Fruit fly (Drosophila melanogaster) whole organism, embryonic: ENCODE results near the gene gb.

Experiments used
- CG10431 ChIP-seq: fragments of 200-800 bp; sonication (Bioruptor generic); optimal IDR thresholded peaks from 3 replicates; lab custom pipeline; 2018; ENCODE audit warnings: missing biosample characterization, mild to moderate bottlenecking, missing genetic modification characterization
- CG10654 ChIP-seq: fragments of 200-800 bp; sonication (Bioruptor generic); optimal IDR thresholded peaks from 2 replicates; lab custom pipeline; 2016; ENCODE audit warnings: missing biosample characterization, missing genetic modification characterization
- CG10979 ChIP-seq: fragments of 200-800 bp; sonication (Bioruptor generic); optimal IDR thresholded peaks from 2 replicates; lab custom pipeline; 2018; ENCODE audit warnings: missing biosample characterization, mild to moderate bottlenecking, missing genetic modification characterization, moderate library complexity
- CG11560 ChIP-seq: fragments of 200-800 bp; sonication (Bioruptor generic); IDR thresholded peaks from 3 replicates; pipeline ENCODE4 v1.3.6; 2022; ENCODE audit warnings: missing biosample characterization, missing genetic modification characterization
- CG12219 ChIP-seq: fragments of 200-800 bp; sonication (Bioruptor generic); optimal IDR thresholded peaks from 3 replicates; lab custom pipeline; 2018; ENCODE audit warnings: missing biosample characterization, mild to moderate bottlenecking, missing genetic modification characterization
- CG12236 ChIP-seq: fragments of 200-800 bp; sonication (Bioruptor generic); optimal IDR thresholded peaks from 2 replicates; lab custom pipeline; 2016; ENCODE audit warnings: missing biosample characterization, missing genetic modification characterization
- CG14965 ChIP-seq: fragments of 200-800 bp; sonication (Bioruptor generic); optimal IDR thresholded peaks from 2 replicates; lab custom pipeline; 2016; ENCODE audit warnings: missing biosample characterization, missing genetic modification characterization, borderline replicate concordance
- CG18011 ChIP-seq: fragments of 200-800 bp; sonication (Bioruptor generic); optimal IDR thresholded peaks from 2 replicates; lab custom pipeline; 2017; ENCODE audit warnings: missing biosample characterization, missing genetic modification characterization, mild to moderate bottlenecking, moderate library complexity, missing genotype
- CG18476 ChIP-seq: fragments of 200-800 bp; sonication (Bioruptor generic); optimal IDR thresholded peaks from 2 replicates; lab custom pipeline; 2016; ENCODE audit warnings: missing biosample characterization, mild to moderate bottlenecking, missing genetic modification characterization
- CG2116 ChIP-seq: fragments of 200-800 bp; sonication (Bioruptor generic); optimal IDR thresholded peaks from 3 replicates; lab custom pipeline; 2018; ENCODE audit warnings: missing biosample characterization, mild to moderate bottlenecking, missing genetic modification characterization
- CG3065 ChIP-seq: fragments of 200-800 bp; sonication (Bioruptor generic); optimal IDR thresholded peaks from 2 replicates; lab custom pipeline; 2016; ENCODE audit warnings: missing biosample characterization, missing genetic modification characterization
- CG32532 ChIP-seq: fragments of 200-800 bp; sonication (Bioruptor generic); IDR thresholded peaks from 2 replicates; pipeline ENCODE4 v1.3.6; 2022; ENCODE audit warnings: missing biosample characterization, missing genetic modification characterization
- CG3847 ChIP-seq: fragments of 200-800 bp; sonication (Bioruptor generic); IDR thresholded peaks from 2 replicates; pipeline ENCODE4 v1.3.6; 2022; ENCODE audit warnings: missing biosample characterization, missing genetic modification characterization
- CG6683 ChIP-seq: fragments of 200-800 bp; sonication (Bioruptor generic); optimal IDR thresholded peaks from 2 replicates; lab custom pipeline; 2017; ENCODE audit warnings: missing biosample characterization, mild to moderate bottlenecking, missing genetic modification characterization, missing genetic modification reagents
- CG7556 ChIP-seq: fragments of 200-800 bp; sonication (Bioruptor generic); optimal IDR thresholded peaks from 2 replicates; lab custom pipeline; 2017; ENCODE audit warnings: missing biosample characterization, mild to moderate bottlenecking, missing genetic modification characterization
- CG7928 ChIP-seq: fragments of 200-800 bp; sonication (Bioruptor generic); optimal IDR thresholded peaks from 2 replicates; lab custom pipeline; 2017; ENCODE audit warnings: missing biosample characterization, mild to moderate bottlenecking, missing genetic modification characterization
- CG9609 ChIP-seq: fragments of 200-800 bp; sonication (Bioruptor generic); optimal IDR thresholded peaks from 3 replicates; lab custom pipeline; 2016; ENCODE audit warnings: missing biosample characterization, missing genetic modification characterization
- CG9727 ChIP-seq: fragments of 200-800 bp; sonication (Bioruptor generic); optimal IDR thresholded peaks from 3 replicates; lab custom pipeline; 2017; ENCODE audit warnings: missing biosample characterization, mild to moderate bottlenecking, missing genetic modification characterization
- CHES-1-like ChIP-seq: fragments of 200-800 bp; sonication (Bioruptor generic); optimal IDR thresholded peaks from 2 replicates; lab custom pipeline; 2016; ENCODE audit warnings: missing biosample characterization, missing genetic modification characterization
- Dip2 ChIP-seq: fragments of 200-800 bp; sonication (Bioruptor generic); IDR thresholded peaks from 2 replicates; pipeline ENCODE4 v1.3.6; 2022; ENCODE audit warnings: missing biosample characterization, missing genetic modification characterization
- E2f1 ChIP-seq: fragments of 200-800 bp; sonication (Bioruptor generic); IDR thresholded peaks from 2 replicates; pipeline ENCODE4 v1.3.6; 2022; ENCODE audit warnings: missing biosample characterization, missing genetic modification characterization
- HLH4C ChIP-seq: fragments of 200-800 bp; sonication (Bioruptor generic); IDR thresholded peaks from 3 replicates; pipeline ENCODE4 v1.3.6; 2022; ENCODE audit warnings: missing biosample characterization, missing genetic modification characterization; ENCODE audit not compliant: partially characterized antibody
- Six4 ChIP-seq: fragments of 200-800 bp; sonication (Bioruptor generic); optimal IDR thresholded peaks from 2 replicates; lab custom pipeline; 2016; ENCODE audit warnings: missing biosample characterization, missing genetic modification characterization
- Taf1 ChIP-seq: fragments of 200-800 bp; sonication (Bioruptor generic); IDR thresholded peaks from 2 replicates; pipeline ENCODE4 v1.3.6; 2022; ENCODE audit warnings: missing biosample characterization, missing genetic modification characterization
- al ChIP-seq: fragments of 200-800 bp; sonication (Bioruptor generic); IDR thresholded peaks from 2 replicates; pipeline ENCODE4 v1.3.6; 2022; ENCODE audit warnings: missing biosample characterization, missing genetic modification characterization
- br ChIP-seq: fragments of >200 bp; optimal IDR thresholded peaks from 2 replicates; lab custom pipeline; 2017
- cato ChIP-seq: fragments of 200-800 bp; sonication (Bioruptor generic); optimal IDR thresholded peaks from 2 replicates; lab custom pipeline; 2016; ENCODE audit warnings: missing biosample characterization, missing genetic modification characterization, borderline replicate concordance
- chn ChIP-seq: fragments of 200-800 bp; sonication (Bioruptor generic); optimal IDR thresholded peaks from 2 replicates; lab custom pipeline; 2016; ENCODE audit warnings: missing biosample characterization, missing genetic modification characterization
- da ChIP-seq: fragments of 200-800 bp; sonication (Bioruptor generic); optimal IDR thresholded peaks from 2 replicates; lab custom pipeline; 2016; ENCODE audit warnings: missing biosample characterization, missing genetic modification characterization
- disco-r ChIP-seq: fragments of 200-800 bp; sonication (Bioruptor generic); optimal IDR thresholded peaks from 2 replicates; lab custom pipeline; 2016; ENCODE audit warnings: missing biosample characterization, missing genetic modification characterization
- dm ChIP-seq: fragments of 200-800 bp; sonication (Bioruptor generic); optimal IDR thresholded peaks from 3 replicates; lab custom pipeline; 2016; ENCODE audit warnings: missing biosample characterization, missing genetic modification characterization
- dysf ChIP-seq: fragments of 200-800 bp; sonication (Bioruptor generic); IDR thresholded peaks from 3 replicates; pipeline ENCODE4 v1.3.6; 2022; ENCODE audit warnings: missing biosample characterization, missing genetic modification characterization
- ftz-f1 ChIP-seq: fragments of 200-800 bp; sonication (Bioruptor generic); optimal IDR thresholded peaks from 2 replicates; lab custom pipeline; 2016; ENCODE audit warnings: missing biosample characterization, missing genetic modification characterization
- her ChIP-seq: fragments of 200-800 bp; sonication (Bioruptor generic); optimal IDR thresholded peaks from 2 replicates; lab custom pipeline; 2016; ENCODE audit warnings: missing biosample characterization, missing genetic modification characterization
- kah ChIP-seq: fragments of 200-800 bp; sonication (Bioruptor generic); optimal IDR thresholded peaks from 2 replicates; lab custom pipeline; 2018; ENCODE audit warnings: missing biosample characterization, mild to moderate bottlenecking, missing genetic modification characterization
- luna ChIP-seq: fragments of 200-800 bp; sonication (Bioruptor generic); optimal IDR thresholded peaks from 2 replicates; lab custom pipeline; 2016; ENCODE audit warnings: missing biosample characterization, missing genetic modification characterization
- oc ChIP-seq: fragments of 200-800 bp; sonication (Bioruptor generic); optimal IDR thresholded peaks from 2 replicates; lab custom pipeline; 2018; ENCODE audit warnings: missing biosample characterization, mild to moderate bottlenecking, missing genetic modification characterization, moderate library complexity
- psq ChIP-seq: fragments of 200-800 bp; sonication (Bioruptor generic); optimal IDR thresholded peaks from 2 replicates; lab custom pipeline; 2017; ENCODE audit warnings: missing biosample characterization, missing genetic modification characterization
- ranshi ChIP-seq: fragments of 200-800 bp; sonication (Bioruptor generic); IDR thresholded peaks from 2 replicates; pipeline ENCODE4 v1.3.6; 2022; ENCODE audit warnings: missing biosample characterization, missing genetic modification characterization
- sc ChIP-seq, 3 experiments: fragments of >200 bp in 2 of 3; fragments of 200-800 bp in 1 of 3; sonication (Bioruptor generic) in 1 of 3; optimal IDR thresholded peaks; 2 replicates in 2 of 3; 3 replicates in 1 of 3; lab custom pipeline; 2017; ENCODE audit warnings: mild to moderate bottlenecking in 1 of 3, missing biosample characterization in 1 of 3, missing genetic modification characterization in 1 of 3, missing genetic modification reagents in 1 of 3
- sens-2 ChIP-seq: fragments of 200-800 bp; sonication (Bioruptor generic); IDR thresholded peaks from 2 replicates; pipeline ENCODE4 v1.3.6; 2022; ENCODE audit warnings: missing biosample characterization, missing genetic modification characterization
- sima ChIP-seq: fragments of 200-800 bp; sonication (Bioruptor generic); optimal IDR thresholded peaks from 2 replicates; lab custom pipeline; 2016; ENCODE audit warnings: missing biosample characterization, missing genetic modification characterization
- slbo ChIP-seq: fragments of 200-800 bp; sonication (Bioruptor generic); IDR thresholded peaks from 2 replicates; pipeline ENCODE4 v1.3.6; 2022; ENCODE audit warnings: missing biosample characterization, missing genetic modification characterization
- tio ChIP-seq: fragments of 200-800 bp; sonication (Bioruptor generic); optimal IDR thresholded peaks from 2 replicates; lab custom pipeline; 2017; ENCODE audit warnings: missing biosample characterization, missing genetic modification characterization, inconsistent platforms
- tll ChIP-seq, 2 experiments: fragments of 200-800 bp in 1 of 2; fragments of >200 bp in 1 of 2; sonication (Bioruptor generic) in 1 of 2; optimal IDR thresholded peaks; 2 replicates each; lab custom pipeline; 2017 to 2019; ENCODE audit warnings: missing biosample characterization in 2 of 2, missing genetic modification characterization in 2 of 2, mild to moderate bottlenecking in 1 of 2, moderate library complexity in 1 of 2
- unc-4 ChIP-seq: fragments of 200-800 bp; sonication (Bioruptor generic); IDR thresholded peaks from 2 replicates; pipeline ENCODE4 v1.3.6; 2022; ENCODE audit warnings: missing biosample characterization, missing genetic modification characterization; ENCODE audit not compliant: partially characterized antibody
- usp ChIP-seq: fragments of >200 bp; optimal IDR thresholded peaks from 2 replicates; lab custom pipeline; 2017; ENCODE audit warnings: missing biosample characterization, missing genetic modification characterization
- yki ChIP-seq: fragments of >200 bp; optimal IDR thresholded peaks from 3 replicates; lab custom pipeline; 2018

The gb gene

DNA sequence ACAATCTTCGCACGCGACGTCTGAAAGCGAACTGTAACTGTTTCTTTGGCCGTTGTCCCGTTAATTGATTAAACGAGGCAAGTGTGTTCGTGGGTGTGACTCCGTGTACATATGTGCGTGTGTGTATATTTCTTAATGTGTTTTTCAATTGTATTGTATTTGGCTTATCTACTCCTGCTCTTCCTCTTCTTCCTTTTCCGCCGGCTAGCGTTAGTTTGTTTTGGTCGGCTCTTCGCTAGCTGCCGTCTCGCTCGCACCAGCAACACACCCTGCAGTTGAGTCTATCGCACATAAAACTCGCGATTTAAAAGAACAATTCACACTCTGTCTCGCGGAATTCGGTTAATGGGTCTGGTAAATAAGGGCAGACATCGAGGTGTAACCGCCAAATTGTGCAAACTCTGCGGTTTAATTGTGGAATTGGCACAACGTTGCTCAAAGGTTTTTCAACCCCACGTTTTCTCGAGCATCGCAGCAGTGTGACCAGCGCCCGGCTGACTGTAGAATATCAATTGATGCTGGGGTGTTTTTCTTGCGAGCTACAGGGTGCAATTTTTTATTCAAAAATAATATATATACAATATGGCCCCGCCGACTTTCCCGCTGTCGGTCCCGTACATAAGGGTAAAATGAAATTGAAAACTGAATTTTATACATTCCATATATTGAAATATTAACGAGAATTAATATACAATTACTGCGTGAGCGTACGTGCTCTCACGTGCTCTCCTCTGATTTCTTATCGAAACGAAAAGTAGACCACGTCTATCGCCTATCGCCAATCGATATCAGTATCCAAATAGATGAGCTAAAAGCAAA lies at the start of gene gb, which contains the start of gene CG5815 (continued):
- TF ChIP-seq sc (optimal IDR thresholded peaks at IDR 0.05; lab: Kevin White, UChicago), result no peak
- TF ChIP-seq sc (GFP tag; optimal IDR thresholded peaks at IDR 0.05; lab: Kevin White, UChicago), result peak; percentile 76
- TF ChIP-seq CG32532, result peak; percentile 96
- TF ChIP-seq ranshi (GFP tag; lab: Robert Waterston, UW), result peak; percentile 89
- peak; percentile 85 for TF ChIP-seq dm (GFP tag; lab: Kevin White, UChicago)
- peak; percentile 15 for TF ChIP-seq her (GFP tag; lab: Kevin White, UChicago)
- no peak; the same call in 1 of the 2 replicates for TF ChIP-seq Dip2 (GFP tag; lab: Robert Waterston, UW)
- TF ChIP-seq dysf (GFP tag; lab: Robert Waterston, UW), result peak; percentile 89
- peak; percentile 80 for TF ChIP-seq CG18011 (GFP tag; lab: Kevin White, UChicago)
- TF ChIP-seq tio (GFP tag; lab: Kevin White, UChicago), result peak; percentile 88
- peak; percentile 83 for TF ChIP-seq CG10979 (tag; lab: Kevin White, UChicago)
- peak; percentile 75; the same call in 2 of the 3 replicates for TF ChIP-seq CG11560 (tag; lab: Robert Waterston, UW)
- peak; percentile 93 for TF ChIP-seq chn (GFP tag; lab: Kevin White, UChicago)
- peak; percentile 95 for TF ChIP-seq slbo (GFP tag; lab: Robert Waterston, UW)
- no peak for TF ChIP-seq yki (lab: Kevin White, UChicago)
- peak; percentile 96 for TF ChIP-seq psq
- peak; percentile 61 for TF ChIP-seq CG12219
- TF ChIP-seq Taf1 (GFP tag; lab: Robert Waterston, UW), result peak; percentile 82
- TF ChIP-seq E2f1 (GFP tag; lab: Robert Waterston, UW), result peak; percentile 84
- peak; percentile 92 for TF ChIP-seq CG9727 (GFP tag; lab: Kevin White, UChicago)
- peak; percentile 93 for TF ChIP-seq al (GFP tag; lab: Robert Waterston, UW)
- TF ChIP-seq da (GFP tag; lab: Kevin White, UChicago), result no peak
- TF ChIP-seq luna (GFP tag; lab: Kevin White, UChicago), result no peak
- TF ChIP-seq unc-4 (GFP tag; lab: Robert Waterston, UW), result peak; percentile 95
- peak; percentile 16 for TF ChIP-seq CG12236 (GFP tag; lab: Kevin White, UChicago)
- no peak for TF ChIP-seq usp (GFP tag; lab: Kevin White, UChicago)
- peak; percentile 81 for TF ChIP-seq cato
- TF ChIP-seq CG10431 (GFP tag; lab: Kevin White, UChicago), result peak; percentile 57
- TF ChIP-seq disco-r (GFP tag; lab: Kevin White, UChicago), result peak; percentile 38
- TF ChIP-seq CG14965 (GFP tag; lab: Kevin White, UChicago), result no peak
- peak; percentile 86 for TF ChIP-seq CG10654 (GFP tag; lab: Kevin White, UChicago)
- TF ChIP-seq kah (GFP tag; lab: Kevin White, UChicago), result peak; percentile 57
- TF ChIP-seq CG3847 (GFP tag; lab: Robert Waterston, UW), result peak; percentile 93
- peak; percentile 78 for TF ChIP-seq ftz-f1
- TF ChIP-seq oc (tag; lab: Kevin White, UChicago), result no peak
- peak; percentile 74 for TF ChIP-seq CG7928 (GFP tag; lab: Kevin White, UChicago)
- peak; percentile 67 for TF ChIP-seq CG3065 (GFP tag; lab: Kevin White, UChicago)
- TF ChIP-seq CHES-1-like (GFP tag; lab: Kevin White, UChicago), result peak; percentile 47
- TF ChIP-seq CG18476 (GFP tag; lab: Kevin White, UChicago), result peak; percentile 91
- peak; percentile 92 for TF ChIP-seq CG2116
- TF ChIP-seq tll (GFP tag; optimal IDR thresholded peaks at IDR 0.05; lab: Kevin White, UChicago), result peak in 1 of 2 experiments; percentile 3
- peak; percentile 73; the same call in 1 of the 2 replicates for TF ChIP-seq sens-2 (GFP tag; lab: Robert Waterston, UW)
- TF ChIP-seq CG9609, result peak; percentile 75
- peak; percentile 86 for TF ChIP-seq CG7556 (GFP tag; lab: Kevin White, UChicago)
- no peak for TF ChIP-seq br (lab: Kevin White, UChicago)
- TF ChIP-seq HLH4C (GFP tag; lab: Robert Waterston, UW), result peak; percentile 97
- TF ChIP-seq Six4, result peak; percentile 89
- TF ChIP-seq CG6683, result peak; percentile 81
- TF ChIP-seq sima (GFP tag; lab: Kevin White, UChicago), result no peak
